Worm (Caenorhabditis elegans) whole organism, L4 larva: Measurements from ENCODE around the gene srh-73.

Source experiments
- F10B5.3 ChIP-seq: sonication (generic microtip); optimal IDR thresholded peaks from 2 replicates; lab custom pipeline; 2016; ENCODE audit warnings: mild to moderate bottlenecking, missing genetic modification characterization, missing compliant biosample characterization
- F26F4.8 ChIP-seq: fragments of 200-800 bp; sonication (Bioruptor generic); conservative IDR thresholded peaks from 2 replicates; pipeline ENCODE4 v1.3.6; 2022; ENCODE audit warnings: missing genetic modification characterization, missing compliant biosample characterization
- F37D6.2 ChIP-seq: sonication (generic microtip); optimal IDR thresholded peaks from 2 replicates; lab custom pipeline; 2016; ENCODE audit warnings: mild to moderate bottlenecking, missing genetic modification characterization, missing compliant biosample characterization
- T20F7.1 ChIP-seq: fragments of 200-800 bp; sonication (Bioruptor generic); optimal IDR thresholded peaks from 2 replicates; lab custom pipeline; 2018; ENCODE audit warnings: mild to moderate bottlenecking, missing genetic modification characterization, missing compliant biosample characterization
- T26A8.4 ChIP-seq: fragments of 200-800 bp; sonication (Bioruptor generic); IDR thresholded peaks from 2 replicates; pipeline ENCODE4 v1.3.6; 2022; ENCODE audit warnings: missing genetic modification characterization, missing compliant biosample characterization
- Y48G9A.11 ChIP-seq: fragments of 200-800 bp; sonication (Bioruptor generic); IDR thresholded peaks from 2 replicates; pipeline ENCODE4 v1.3.6; 2022; ENCODE audit warnings: missing genetic modification reagents, missing genetic modification characterization, missing compliant biosample characterization
- Y75B8A.6 ChIP-seq: fragments of 200-800 bp; sonication (Bioruptor generic); IDR thresholded peaks from 2 replicates; pipeline ENCODE4 v1.3.6; 2022; ENCODE audit warnings: missing genetic modification reagents, missing genetic modification characterization, missing compliant biosample characterization
- ZK337.2 ChIP-seq: fragments of 200-800 bp; sonication (Bioruptor generic); IDR thresholded peaks from 2 replicates; pipeline ENCODE4 v1.3.6; 2022; ENCODE audit warnings: missing genetic modification reagents, missing genetic modification characterization, missing compliant biosample characterization
- ZK546.5 ChIP-seq, 2 experiments: sonication (generic microtip); optimal IDR thresholded peaks; 2 replicates each; lab custom pipeline; 2017; ENCODE audit warnings: missing biosample characterization in 2 of 2, missing genetic modification characterization in 2 of 2
- aha-1 ChIP-seq: fragments of 150-350 bp; peaks from one replicate; lab custom pipeline; 2014; ENCODE audit warnings: missing biosample characterization, missing genetic modification characterization
- ama-1 ChIP-seq: fragments of 150-350 bp; optimal IDR thresholded peaks from 2 replicates; lab custom pipeline; 2014; ENCODE audit warnings: inconsistent platforms, mixed read lengths
- attf-4 ChIP-seq: sonication (generic microtip); optimal IDR thresholded peaks from 3 replicates; lab custom pipeline; 2017; ENCODE audit warnings: missing biosample characterization, missing genetic modification characterization
- ceh-20 ChIP-seq: fragments of 200-800 bp; sonication (Bioruptor generic); IDR thresholded peaks from 2 replicates; pipeline ENCODE4 v1.3.6; 2022; ENCODE audit warnings: missing genetic modification reagents, missing genetic modification characterization, missing compliant biosample characterization
- ceh-32 ChIP-seq: sonication (generic microtip); optimal IDR thresholded peaks from 2 replicates; lab custom pipeline; 2016; ENCODE audit warnings: mild to moderate bottlenecking, missing genetic modification characterization, missing compliant biosample characterization; ENCODE audit not compliant: poor library complexity
- daf-8 ChIP-seq: fragments of 200-800 bp; sonication (Bioruptor generic); IDR thresholded peaks from 2 replicates; pipeline ENCODE4 v1.3.6; 2022; ENCODE audit warnings: missing genetic modification characterization, missing compliant biosample characterization
- dmd-6 ChIP-seq: fragments of 200-800 bp; sonication (Bioruptor generic); IDR thresholded peaks from 2 replicates; pipeline ENCODE4 v1.3.6; 2022; ENCODE audit warnings: missing genetic modification reagents, missing genetic modification characterization, missing compliant biosample characterization
- dmd-9 ChIP-seq: fragments of 200-800 bp; sonication (Bioruptor generic); IDR thresholded peaks from 2 replicates; pipeline ENCODE4 v1.3.6; 2022; ENCODE audit warnings: missing genetic modification reagents, missing genetic modification characterization, missing compliant biosample characterization
- dpl-1 ChIP-seq: fragments of 150-350 bp; optimal IDR thresholded peaks from 2 replicates; lab custom pipeline; 2014; ENCODE audit warnings: missing biosample characterization, missing genetic modification reagents, missing genetic modification characterization
- hmg-1.1 ChIP-seq: fragments of 200-800 bp; sonication (Bioruptor generic); IDR thresholded peaks from 2 replicates; pipeline ENCODE4 v1.3.6; 2022; ENCODE audit warnings: missing genetic modification reagents, missing genetic modification characterization, missing compliant biosample characterization
- lin-38 ChIP-seq: fragments of 200-800 bp; sonication (Bioruptor generic); IDR thresholded peaks from 2 replicates; pipeline ENCODE4 v1.3.6; 2022; ENCODE audit warnings: missing genetic modification reagents, missing genetic modification characterization, missing compliant biosample characterization
- lin-39 ChIP-seq: fragments of 150-350 bp; optimal IDR thresholded peaks from 2 replicates; lab custom pipeline; 2014; ENCODE audit warnings: missing biosample characterization, missing genetic modification reagents, missing genetic modification characterization
- lsy-2 ChIP-seq, 2 experiments: fragments of 150-350 bp in 1 of 2; sonication (generic microtip) in 1 of 2; optimal IDR thresholded peaks; 2 replicates each; lab custom pipeline; 2014 to 2017; ENCODE audit warnings: missing biosample characterization in 2 of 2, missing genetic modification characterization in 2 of 2
- mxl-2 ChIP-seq: fragments of 200-800 bp; sonication (Bioruptor generic); conservative IDR thresholded peaks from 2 replicates; pipeline ENCODE4 v1.3.6; 2022; ENCODE audit warnings: missing genetic modification reagents, missing genetic modification characterization, missing compliant biosample characterization
- nhr-111 ChIP-seq: fragments of 200-800 bp; sonication (Bioruptor generic); optimal IDR thresholded peaks from 2 replicates; lab custom pipeline; 2018; ENCODE audit warnings: mild to moderate bottlenecking, missing genetic modification characterization, missing compliant biosample characterization
- nhr-25 ChIP-seq: sonication (generic microtip); optimal IDR thresholded peaks from 2 replicates; lab custom pipeline; 2017; ENCODE audit warnings: missing genetic modification characterization, mild to moderate bottlenecking, missing compliant biosample characterization, antibody characterized with exemption, moderate library complexity, borderline replicate concordance; ENCODE audit not compliant: insufficient read depth
- nhr-6 ChIP-seq: fragments of 150-350 bp; optimal IDR thresholded peaks from 2 replicates; lab custom pipeline; 2014; ENCODE audit warnings: missing biosample characterization, missing genetic modification characterization
- nhr-77 ChIP-seq: fragments of 150-350 bp; optimal IDR thresholded peaks from 2 replicates; lab custom pipeline; 2014; ENCODE audit warnings: missing biosample characterization, missing genetic modification characterization
- pqm-1 ChIP-seq: sonication (generic microtip); optimal IDR thresholded peaks from 2 replicates; lab custom pipeline; 2017; ENCODE audit warnings: missing biosample characterization, missing genetic modification characterization
- rbr-2 ChIP-seq: sonication (generic microtip); optimal IDR thresholded peaks from 2 replicates; lab custom pipeline; 2016; ENCODE audit warnings: missing genotype, missing genetic modification characterization, missing compliant biosample characterization
- saeg-2 ChIP-seq: fragments of 200-800 bp; sonication (Bioruptor generic); IDR thresholded peaks from 2 replicates; pipeline ENCODE4 v1.3.6; 2022; ENCODE audit warnings: missing genetic modification reagents, missing genetic modification characterization, missing compliant biosample characterization
- set-16 ChIP-seq: fragments of 200-800 bp; sonication (Bioruptor generic); IDR thresholded peaks from 2 replicates; pipeline ENCODE4 v1.3.6; 2022; ENCODE audit warnings: missing genetic modification reagents, missing genetic modification characterization, missing compliant biosample characterization
- snpc-4 ChIP-seq: fragments of 150-350 bp; optimal IDR thresholded peaks from 2 replicates; lab custom pipeline; 2014; ENCODE audit warnings: missing biosample characterization, missing genetic modification characterization
- tag-97 ChIP-seq: fragments of 200-800 bp; sonication (Bioruptor generic); IDR thresholded peaks from 2 replicates; pipeline ENCODE4 v1.3.6; 2022; ENCODE audit warnings: missing genetic modification characterization, missing compliant biosample characterization
- tra-1 ChIP-seq: fragments of 200-800 bp; sonication (Bioruptor generic); IDR thresholded peaks from 2 replicates; pipeline ENCODE4 v1.3.6; 2022; ENCODE audit warnings: missing genetic modification reagents, missing genetic modification characterization, missing compliant biosample characterization
- unc-62 ChIP-seq, 3 experiments: fragments of 150-350 bp in 1 of 3; sonication (generic microtip); optimal IDR thresholded peaks in 2 of 3; peaks in 1 of 3; 1 replicate in 1 of 3; 2 replicates in 2 of 3; lab custom pipeline; 2014 to 2017; ENCODE audit warnings: missing biosample characterization in 3 of 3, missing genetic modification characterization in 3 of 3, missing genetic modification reagents in 3 of 3, missing genotype in 1 of 3
- vab-7 ChIP-seq: fragments of 200-800 bp; sonication (Bioruptor generic); IDR thresholded peaks from 2 replicates; pipeline ENCODE4 v1.3.6; 2022; ENCODE audit warnings: missing genetic modification reagents, missing genetic modification characterization, missing compliant biosample characterization
- zag-1 ChIP-seq: fragments of 150-350 bp; optimal IDR thresholded peaks from 2 replicates; lab custom pipeline; 2014; ENCODE audit warnings: missing biosample characterization, missing genetic modification characterization
- zfp-2 ChIP-seq: sonication (generic microtip); optimal IDR thresholded peaks from 2 replicates; lab custom pipeline; 2016; ENCODE audit warnings: mild to moderate bottlenecking, missing genetic modification characterization, missing compliant biosample characterization
- zip-2 ChIP-seq: fragments of 150-350 bp; optimal IDR thresholded peaks from 2 replicates; lab custom pipeline; 2014; ENCODE audit warnings: missing biosample characterization, missing genetic modification characterization

The srh-73 gene

DNA sequence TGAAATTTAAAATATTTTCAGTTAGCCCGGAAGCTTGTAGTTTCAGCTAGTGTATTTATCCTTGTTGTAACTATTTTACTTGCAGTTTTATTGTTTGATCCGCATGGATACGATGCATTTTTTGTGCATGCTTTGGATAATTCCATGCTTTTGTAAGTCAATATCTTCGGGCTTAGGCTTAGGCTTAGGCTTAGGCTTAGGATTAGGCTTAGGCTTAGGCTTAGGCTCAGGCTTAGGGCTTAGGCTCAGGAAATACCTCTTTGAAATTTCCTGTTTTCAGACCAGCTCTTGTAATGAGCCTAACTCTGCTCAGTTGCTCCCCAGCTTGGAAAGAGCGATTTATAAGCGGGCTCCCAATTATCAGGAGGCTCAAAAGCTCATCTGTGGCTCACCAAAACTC, 44.9 kb upstream of the srh-73 start, which contains the start of gene srg-16:
Gene srg-16, plus strand, starts transcription at position 87 of the 400 bp plus-strand sequence.
- TF ChIP-seq Y75B8A.6 (no peak), lin-39 (no peak), F26F4.8 (GFP tag; lab: Robert Waterston, UW) (0 out of 2 replicates have a peak, but pooled peaks have one; percentile 7)

DNA sequence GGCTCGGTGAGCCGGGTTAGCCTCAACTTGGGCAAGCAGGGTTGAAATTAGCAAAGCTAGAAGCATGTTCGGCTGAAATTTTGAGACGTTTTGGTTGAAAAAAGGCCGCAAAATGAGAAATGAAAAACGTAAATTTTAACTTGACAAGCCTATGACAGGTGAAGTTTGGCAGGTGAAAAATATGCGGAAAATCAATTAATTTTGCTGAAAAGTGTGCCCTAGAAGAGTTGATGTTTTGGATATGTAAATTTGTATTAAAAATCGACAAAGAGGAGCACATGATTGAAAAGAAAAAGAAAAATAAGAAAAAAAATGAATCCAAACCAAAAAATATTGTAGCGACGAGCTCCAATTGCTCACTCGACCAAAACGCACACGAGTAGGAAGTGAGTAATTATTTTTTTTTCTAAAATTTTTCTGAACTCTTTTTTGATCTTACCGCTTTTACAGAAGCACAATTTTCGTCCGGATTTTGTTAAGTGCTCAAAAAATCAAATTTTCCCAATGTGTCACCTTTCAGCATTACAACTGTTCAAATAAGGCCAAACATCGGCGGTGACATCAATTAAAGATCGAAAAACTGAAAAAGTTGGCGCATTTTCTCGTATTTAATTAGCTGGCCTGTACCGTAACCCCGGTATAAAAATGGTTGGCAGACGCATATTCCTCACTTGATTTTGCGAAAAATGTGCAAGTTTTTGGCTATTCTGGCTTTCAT, 40.7 kb upstream of the srh-73 start, which contains the start of the genes F15A4.5 and phat-8:
Gene F15A4.5, minus strand, starts transcription at position 101 of the 718 bp plus-strand sequence.
Gene phat-8, plus strand, starts transcription at position 668 of the 718 bp plus-strand sequence.
- peak in 1 of 2 experiments; percentile 21 for TF ChIP-seq unc-62 (GFP tag; optimal IDR thresholded peaks at IDR 0.05 in 1 of 2; lab: Kevin White, UChicago)
- TF ChIP-seq unc-62 (tag; optimal IDR thresholded peaks at IDR 0.05; lab: Kevin White, UChicago), result no peak
- TF ChIP-seq set-16 (GFP tag; lab: Robert Waterston, UW), result no peak
- TF ChIP-seq ceh-20 (GFP tag; lab: Robert Waterston, UW), result no peak

DNA sequence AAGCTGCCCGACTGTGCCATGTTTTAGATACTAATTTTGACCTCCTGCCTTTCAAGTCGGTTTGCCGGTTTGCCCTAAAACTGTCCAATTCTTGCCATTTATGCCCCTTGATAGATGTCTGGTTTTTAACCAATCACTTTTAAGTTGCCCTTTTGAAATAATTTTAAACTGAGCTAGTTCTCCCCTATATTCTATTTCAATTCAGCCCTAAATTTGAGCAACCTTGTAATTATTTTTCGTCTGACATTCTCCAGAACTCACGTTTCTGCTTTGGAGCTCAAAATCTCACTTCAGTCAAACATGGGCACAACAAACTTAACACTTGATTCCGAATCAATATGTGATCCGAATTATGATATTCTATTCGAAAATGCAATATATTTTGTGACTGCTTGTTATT, 38.6 kb upstream of the srh-73 start, which contains the start of gene srg-17:
Gene srg-17, plus strand, starts transcription at position 301 of the 400 bp plus-strand sequence.
- no peak for TF ChIP-seq nhr-77 (tag; lab: Kevin White, UChicago)
- no peak for TF ChIP-seq ama-1 (lab: Kevin White, UChicago)
- peak; percentile 72 for TF ChIP-seq aha-1 (tag; lab: Kevin White, UChicago)
- TF ChIP-seq saeg-2 (GFP tag; lab: Robert Waterston, UW), result no peak

DNA sequence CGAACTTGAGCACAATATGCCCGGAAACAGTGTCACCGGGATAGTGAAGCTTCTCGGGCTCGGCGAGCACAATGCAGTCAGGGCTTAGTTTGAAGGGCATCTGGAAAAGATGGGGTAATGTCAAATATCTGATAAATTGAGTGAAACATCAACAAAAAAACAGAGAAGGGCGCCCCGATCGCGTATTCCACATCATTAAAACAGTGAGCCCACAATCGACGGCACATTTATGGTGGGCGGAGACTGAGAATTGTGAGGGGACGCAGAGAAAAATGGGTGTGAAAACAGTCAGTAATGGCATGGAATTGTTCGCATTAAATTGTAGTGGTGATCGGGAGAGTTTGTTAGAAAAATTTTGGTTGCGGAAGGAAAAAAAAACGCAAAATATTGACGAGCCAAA, 31.2 kb upstream of the srh-73 start, which contains the start of gene arrd-9:
Gene arrd-9, minus strand, starts transcription at position 101 of the 400 bp plus-strand sequence.
- TF ChIP-seq rbr-2 (tag; lab: Kevin White, UChicago) (no peak), T26A8.4 (no peak), lin-38 (GFP tag; lab: Robert Waterston, UW) (no peak), nhr-6 (no peak), Y48G9A.11 (no peak), dmd-6 (GFP tag; lab: Robert Waterston, UW) (no peak), T20F7.1 (no peak), vab-7 (GFP tag; lab: Robert Waterston, UW) (no peak), mxl-2 (GFP tag; lab: Robert Waterston, UW) (no peak), pqm-1 (tag; lab: Kevin White, UChicago) (no peak), zag-1 (tag; lab: Kevin White, UChicago) (no peak), attf-4 (tag; lab: Kevin White, UChicago) (no peak), F37D6.2 (tag; lab: Kevin White, UChicago) (no peak), dmd-9 (no peak), nhr-25 (tag; lab: Kevin White, UChicago) (no peak)

DNA sequence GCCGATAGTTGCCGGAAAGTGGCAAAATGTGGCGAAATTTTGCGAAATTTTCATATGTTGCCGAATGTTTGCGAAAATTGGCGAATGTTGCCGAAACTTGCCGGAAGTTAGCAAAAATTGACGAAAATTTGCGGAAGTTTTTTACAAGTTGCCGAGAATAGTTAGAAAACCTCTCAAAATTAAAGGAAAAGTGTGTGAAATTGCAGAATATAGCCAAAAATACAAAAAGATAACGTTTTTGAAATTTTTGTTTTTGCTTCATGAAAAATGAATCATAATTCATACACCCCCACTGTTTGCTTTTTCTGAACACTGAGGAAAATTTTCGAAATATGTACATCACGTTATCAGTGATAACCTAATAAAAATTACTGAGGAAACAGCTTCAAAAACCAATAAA, 30.3 kb upstream of the srh-73 start:
- TF ChIP-seq hmg-1.1 (GFP tag; lab: Robert Waterston, UW) (no peak), lsy-2 (tag; optimal IDR thresholded peaks at IDR 0.05; lab: Kevin White, UChicago) (no peak), F10B5.3 (tag; lab: Kevin White, UChicago) (no peak), snpc-4 (no peak), aha-1 (tag; lab: Kevin White, UChicago) (no peak), nhr-111 (GFP tag; lab: Kevin White, UChicago) (no peak), ZK337.2 (GFP tag; lab: Robert Waterston, UW) (no peak), dpl-1 (GFP tag; lab: Kevin White, UChicago) (no peak), zip-2 (tag; lab: Kevin White, UChicago) (no peak), ceh-32 (tag; lab: Kevin White, UChicago) (no peak), tag-97 (no peak), tra-1 (no peak), ZK546.5 (tag; optimal IDR thresholded peaks at IDR 0.05; lab: Kevin White, UChicago) (no peak), daf-8 (no peak), zag-1 (tag; lab: Kevin White, UChicago) (no peak), set-16 (GFP tag; lab: Robert Waterston, UW) (no peak), zfp-2 (tag; lab: Kevin White, UChicago) (no peak)
- TF ChIP-seq, all 104 proteins: peak for 0
